Worm (Caenorhabditis elegans) whole organism, mixed stage, embryonic: ENCODE measurements around the gene F53C11.5.

Experiments
- blmp-1 ChIP-seq: fragments of 150-350 bp; optimal IDR thresholded peaks from 2 replicates; lab custom pipeline; 2014; ENCODE audit warnings: missing biosample characterization, missing genetic modification characterization
- lin-13 ChIP-seq: fragments of 150-350 bp; optimal IDR thresholded peaks from 2 replicates; lab custom pipeline; 2014; ENCODE audit warnings: missing biosample characterization, missing genetic modification characterization
- nhr-28 ChIP-seq: fragments of 150-350 bp; optimal IDR thresholded peaks from 2 replicates; lab custom pipeline; 2014; ENCODE audit warnings: missing biosample characterization, missing genetic modification characterization
- pha-4 ChIP-seq: fragments of 150-350 bp; optimal IDR thresholded peaks from 2 replicates; lab custom pipeline; 2018; ENCODE audit warnings: missing biosample characterization, missing genetic modification reagents, missing genetic modification characterization
- snpc-4 ChIP-seq: fragments of 150-350 bp; optimal IDR thresholded peaks from 2 replicates; lab custom pipeline; 2014; ENCODE audit warnings: missing biosample characterization, missing genetic modification characterization
- unc-39 ChIP-seq: fragments of 150-350 bp; optimal IDR thresholded peaks from 2 replicates; lab custom pipeline; 2014; ENCODE audit warnings: missing biosample characterization, missing genetic modification characterization

- TF ChIP-seq lin-13 (tag; lab: Kevin White, UChicago) (no peak), unc-39 (tag; lab: Kevin White, UChicago) (no peak), snpc-4 (tag; lab: Kevin White, UChicago) (no peak), pha-4 (tag; lab: Kevin White, UChicago) (no peak), blmp-1 (tag; lab: Kevin White, UChicago) (no peak), nhr-28 (tag; lab: Kevin White, UChicago) (no peak)
Measured at ce11 chrV:13768388-13768787, 19.0 kb upstream of the F53C11.5 start, which contains the start of gene F20G2.3.
